Fruit fly (Drosophila melanogaster): ENCODE data around the gene CG45122.
A peak's percentile ranks its signal among the peaks of the same experiment; 100 is the strongest.

Gene CG45122

DNA sequence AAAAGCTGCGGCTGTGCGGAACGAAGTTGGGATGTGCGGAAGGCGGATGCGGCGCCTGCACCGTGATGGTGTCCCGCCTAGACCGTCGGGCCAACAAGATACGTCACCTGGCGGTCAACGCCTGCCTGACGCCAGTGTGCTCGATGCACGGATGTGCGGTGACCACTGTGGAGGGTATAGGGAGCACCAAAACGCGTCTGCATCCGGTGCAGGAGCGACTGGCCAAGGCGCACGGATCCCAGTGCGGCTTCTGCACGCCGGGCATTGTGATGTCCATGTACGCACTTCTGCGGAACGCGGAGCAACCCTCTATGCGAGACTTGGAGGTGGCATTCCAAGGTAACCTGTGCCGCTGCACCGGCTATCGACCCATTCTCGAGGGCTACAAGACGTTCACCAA is 10.3 kb upstream of the CG45122 start:
- TF ChIP-seq Med (GFP tag), result peak; percentile 59
- TF ChIP-seq ro (GFP tag; IDR thresholded peaks at IDR 0.05), result no peak
- TF ChIP-seq H15 (GFP tag; IDR thresholded peaks at IDR 0.05), result 0 out of 3 replicates have a peak, but pooled peaks have one; percentile 27
- TF ChIP-seq CG34224 (GFP tag; IDR thresholded peaks at IDR 0.05; ENCODE audit: partially characterized antibody), result no peak
- peak; percentile 68 for TF ChIP-seq CG8478 (optimal IDR thresholded peaks at IDR 0.05)
- 0 out of 2 replicates have a peak, but pooled peaks have one; percentile 17 for TF ChIP-seq Dip2 (GFP tag; IDR thresholded peaks at IDR 0.05)
- TF ChIP-seq z (GFP tag; IDR thresholded peaks at IDR 0.05), result 0 out of 3 replicates have a peak, but pooled peaks have one; percentile 29

DNA sequence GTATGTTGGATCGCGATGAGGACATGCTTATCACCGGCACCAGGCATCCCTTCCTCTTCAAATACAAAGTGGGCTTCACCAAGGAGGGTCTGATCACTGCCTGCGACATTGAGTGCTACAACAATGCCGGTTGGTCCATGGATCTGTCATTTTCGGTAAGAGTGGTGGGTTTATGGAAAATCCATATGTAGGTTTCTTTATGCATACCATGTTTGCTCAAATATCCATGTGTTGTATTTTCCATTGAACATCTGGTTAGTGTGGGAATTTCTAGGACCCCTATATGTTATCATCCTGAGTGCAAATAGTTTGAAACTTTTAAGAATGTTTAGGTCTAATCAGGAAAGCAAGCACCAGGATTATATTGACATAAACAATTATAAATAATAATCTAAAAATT is 7.9 kb upstream of the CG45122 start:
- TF ChIP-seq twi (tag; optimal IDR thresholded peaks at IDR 0.05), result peak; percentile 94
- TF ChIP-seq CG18262 (tag; optimal IDR thresholded peaks at IDR 0.05), result no peak
- TF ChIP-seq CG34422 (GFP tag; IDR thresholded peaks at IDR 0.05), result no peak
- no peak for TF ChIP-seq sima (GFP tag; optimal IDR thresholded peaks at IDR 0.05)

DNA sequence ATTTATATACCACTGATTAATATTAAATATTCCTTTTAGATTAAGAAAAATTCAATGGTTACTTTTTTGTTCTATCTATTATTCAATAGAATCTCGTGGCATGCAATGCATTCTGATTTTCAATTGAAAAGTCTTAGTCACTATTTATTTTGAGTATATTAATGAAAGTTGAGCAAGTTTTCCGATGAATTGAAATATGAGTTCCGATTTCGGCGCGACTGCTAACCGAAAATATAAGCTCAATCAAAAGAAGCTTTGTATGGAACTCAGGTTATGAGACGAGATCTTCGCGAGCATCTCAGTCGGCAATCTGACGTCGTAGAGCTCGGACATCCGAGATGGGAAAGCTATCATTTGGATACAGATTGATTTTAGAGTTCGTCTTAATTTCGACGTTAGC is 5.9 kb upstream of the CG45122 start, which contains the start of gene CG11668:
Gene CG11668 (plus strand): TSS at position 301 of the 400 bp plus-strand sequence.
- no peak for TF ChIP-seq Lpt (GFP tag; optimal IDR thresholded peaks at IDR 0.05)
- TF ChIP-seq Abd-B (GFP tag; optimal IDR thresholded peaks at IDR 0.05), result no peak
- no peak for TF ChIP-seq CG6683 (GFP tag; optimal IDR thresholded peaks at IDR 0.05)
- no peak for TF ChIP-seq Atf6 (GFP tag; IDR thresholded peaks at IDR 0.05)
- no peak for TF ChIP-seq ewg (GFP tag; optimal IDR thresholded peaks at IDR 0.05)
- TF ChIP-seq repo (GFP tag; optimal IDR thresholded peaks at IDR 0.05), result no peak
- no peak for TF ChIP-seq en (GFP tag; optimal IDR thresholded peaks at IDR 0.05)
- TF ChIP-seq CG31388 (GFP tag; optimal IDR thresholded peaks at IDR 0.05), result no peak
- TF ChIP-seq gfzf (GFP tag; optimal IDR thresholded peaks at IDR 0.05), result no peak
- no peak for TF ChIP-seq CG11504 (tag; optimal IDR thresholded peaks at IDR 0.05)
- TF ChIP-seq CG12219 (GFP tag; optimal IDR thresholded peaks at IDR 0.05), result no peak
- no peak for TF ChIP-seq cato (GFP tag; optimal IDR thresholded peaks at IDR 0.05; ENCODE audit: borderline replicate concordance)
- TF ChIP-seq kni (GFP tag; optimal IDR thresholded peaks at IDR 0.05), result no peak
- no peak for TF ChIP-seq ERR (GFP tag; optimal IDR thresholded peaks at IDR 0.05)
- no peak for TF ChIP-seq tna (GFP tag; IDR thresholded peaks at IDR 0.05; ENCODE audit: partially characterized antibody)
- no peak for TF ChIP-seq toy (GFP tag; IDR thresholded peaks at IDR 0.05)
- TF ChIP-seq grau (tag; optimal IDR thresholded peaks at IDR 0.05), result no peak

DNA sequence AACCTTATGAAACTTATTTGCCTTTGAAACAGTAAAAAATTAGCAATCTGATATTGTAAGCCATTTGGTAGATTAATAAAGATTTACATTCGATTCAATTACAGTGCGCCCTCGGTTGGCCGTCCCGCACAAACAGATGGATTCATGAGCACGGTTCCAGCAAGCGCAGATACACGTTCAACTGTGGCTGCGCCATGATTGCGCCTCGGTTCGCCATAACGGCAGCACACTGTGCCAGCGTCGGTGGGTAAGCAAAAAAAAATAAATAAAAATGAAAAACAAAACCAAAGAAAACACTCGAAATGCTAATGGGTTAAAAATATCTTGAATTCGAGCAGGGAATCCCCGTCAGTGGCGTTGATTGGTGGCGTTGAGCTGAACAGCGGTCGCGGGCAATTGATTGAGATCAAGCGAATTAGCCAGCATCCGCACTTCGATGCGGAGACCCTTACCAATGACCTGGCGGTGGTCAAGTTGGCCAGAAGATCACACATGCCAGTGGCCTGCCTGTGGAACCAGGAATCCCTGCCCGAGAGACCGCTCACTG is 4.8 kb upstream of the CG45122 start:
- TF ChIP-seq fd3F (GFP tag; optimal IDR thresholded peaks at IDR 0.05), result no peak
- TF ChIP-seq sens (GFP tag), result peak; percentile 61
- TF ChIP-seq CG5953 (GFP tag; IDR thresholded peaks at IDR 0.05), result 0 out of 2 replicates have a peak, but pooled peaks have one; percentile 5
- TF ChIP-seq CG34376 (GFP tag; optimal IDR thresholded peaks at IDR 0.05), result no peak
- 0 out of 3 replicates have a peak, but pooled peaks have one; percentile 10 for TF ChIP-seq Optix (GFP tag; IDR thresholded peaks at IDR 0.05)
- TF ChIP-seq CG14441 (GFP tag; IDR thresholded peaks at IDR 0.05), result 0 out of 2 replicates have a peak, but pooled peaks have one; percentile 22
- 0 out of 2 replicates have a peak, but pooled peaks have one; percentile 11 for TF ChIP-seq CG10366 (GFP tag; IDR thresholded peaks at IDR 0.05)
- TF ChIP-seq CG13775 (GFP tag; optimal IDR thresholded peaks at IDR 0.05), result no peak
- peak; percentile 36; the same call in 1 of the 2 replicates for TF ChIP-seq lmd (GFP tag; IDR thresholded peaks at IDR 0.05)
- no peak for TF ChIP-seq Bteb2 (GFP tag; optimal IDR thresholded peaks at IDR 0.05)
- TF ChIP-seq vvl (GFP tag; IDR thresholded peaks at IDR 0.05), result peak; percentile 57; the same call in 1 of the 2 replicates
- peak; percentile 10 for TF ChIP-seq zfh2 (GFP tag; optimal IDR thresholded peaks at IDR 0.05)
- TF ChIP-seq grau (tag; optimal IDR thresholded peaks at IDR 0.05), result peak; percentile 55
- no peak for TF ChIP-seq otp (GFP tag; IDR thresholded peaks at IDR 0.05)
- peak; percentile 37; the same call in 1 of the 2 replicates for TF ChIP-seq Ptx1 (GFP tag; IDR thresholded peaks at IDR 0.05)
- TF ChIP-seq CG9876 (GFP tag; optimal IDR thresholded peaks at IDR 0.05), result no peak
- peak; percentile 53; the same call in 3 of the 4 replicates for TF ChIP-seq Gug (GFP tag; IDR thresholded peaks at IDR 0.05)
- 0 out of 2 replicates have a peak, but pooled peaks have one; percentile 14 for TF ChIP-seq CG6689 (GFP tag; IDR thresholded peaks at IDR 0.05)
- no peak for TF ChIP-seq Ets97D (GFP tag; optimal IDR thresholded peaks at IDR 0.05)
- TF ChIP-seq CG9932 (GFP tag; IDR thresholded peaks at IDR 0.05), result peak; percentile 47
- TF ChIP-seq slbo (GFP tag; IDR thresholded peaks at IDR 0.05), result peak; percentile 64
